Worm (Caenorhabditis elegans) whole organism, late embryonic: ENCODE measurements around the gene T03F6.9.

Experiments
- C38D4.7 ChIP-seq: fragments of 200-800 bp; sonication (Bioruptor generic); optimal IDR thresholded peaks from 2 replicates; lab custom pipeline; 2018; ENCODE audit warnings: mild to moderate bottlenecking, missing genetic modification characterization, moderate library complexity, missing compliant biosample characterization
- K02D7.2 ChIP-seq: sonication (generic microtip); optimal IDR thresholded peaks from 2 replicates; lab custom pipeline; 2017; ENCODE audit warnings: mild to moderate bottlenecking, missing genetic modification characterization, missing compliant biosample characterization
- K09A11.1 ChIP-seq: sonication (generic microtip); optimal IDR thresholded peaks from 2 replicates; lab custom pipeline; 2017; ENCODE audit warnings: antibody characterized with exemption, mild to moderate bottlenecking, missing genetic modification characterization, missing compliant biosample characterization; ENCODE audit not compliant: insufficient read depth
- T23F11.4 ChIP-seq: fragments of 200-800 bp; sonication (Bioruptor generic); optimal IDR thresholded peaks from 2 replicates; lab custom pipeline; 2018; ENCODE audit warnings: mild to moderate bottlenecking, missing genetic modification characterization, missing compliant biosample characterization
- Y22D7AL.16 ChIP-seq: sonication (generic microtip); optimal IDR thresholded peaks from 2 replicates; lab custom pipeline; 2016; ENCODE audit warnings: missing genetic modification characterization, missing compliant biosample characterization
- ahr-1 ChIP-seq: sonication (generic microtip); optimal IDR thresholded peaks from 2 replicates; lab custom pipeline; 2016; ENCODE audit warnings: missing genetic modification characterization, missing compliant biosample characterization
- ama-1 ChIP-seq: fragments of 150-350 bp; optimal IDR thresholded peaks from 2 replicates; lab custom pipeline; 2014
- ceh-14 ChIP-seq: sonication (generic microtip); optimal IDR thresholded peaks from 2 replicates; lab custom pipeline; 2016; ENCODE audit warnings: missing genotype, missing genetic modification characterization, missing compliant biosample characterization
- ceh-24 ChIP-seq: sonication (generic microtip); optimal IDR thresholded peaks from 2 replicates; lab custom pipeline; 2016; ENCODE audit warnings: mild to moderate bottlenecking, missing genetic modification characterization, missing compliant biosample characterization
- ceh-30 ChIP-seq: fragments of 150-350 bp; optimal IDR thresholded peaks from 2 replicates; lab custom pipeline; 2014; ENCODE audit warnings: missing biosample characterization, missing genetic modification characterization
- ceh-31 ChIP-seq: sonication (generic microtip); optimal IDR thresholded peaks from 2 replicates; lab custom pipeline; 2016; ENCODE audit warnings: missing genetic modification characterization, missing compliant biosample characterization
- ceh-34 ChIP-seq: sonication (generic microtip); optimal IDR thresholded peaks from 2 replicates; lab custom pipeline; 2016; ENCODE audit warnings: mild to moderate bottlenecking, missing genetic modification characterization, missing compliant biosample characterization
- ceh-45 ChIP-seq: fragments of 200-800 bp; sonication (Bioruptor generic); IDR thresholded peaks from 2 replicates; pipeline ENCODE4 v1.3.6; 2022; ENCODE audit warnings: missing genetic modification reagents, missing genetic modification characterization, missing compliant biosample characterization
- ceh-48 ChIP-seq: sonication (generic microtip); optimal IDR thresholded peaks from 2 replicates; lab custom pipeline; 2016; ENCODE audit warnings: missing genetic modification characterization, inconsistent platforms, missing compliant biosample characterization
- dmd-4 ChIP-seq: sonication (generic microtip); optimal IDR thresholded peaks from 2 replicates; lab custom pipeline; 2016; ENCODE audit warnings: borderline replicate concordance, missing genetic modification characterization, missing compliant biosample characterization
- dve-1 ChIP-seq: sonication (generic microtip); optimal IDR thresholded peaks from 2 replicates; lab custom pipeline; 2017; ENCODE audit warnings: antibody characterized with exemption, mild to moderate bottlenecking, missing genetic modification characterization, missing compliant biosample characterization
- elt-4 ChIP-seq: sonication (generic microtip); optimal IDR thresholded peaks from 2 replicates; lab custom pipeline; 2016; ENCODE audit warnings: missing genetic modification characterization, missing compliant biosample characterization
- ets-4 ChIP-seq: sonication (generic microtip); optimal IDR thresholded peaks from 2 replicates; lab custom pipeline; 2016; ENCODE audit warnings: missing genetic modification characterization, missing compliant biosample characterization
- eyg-1 ChIP-seq: sonication (generic microtip); optimal IDR thresholded peaks from 2 replicates; lab custom pipeline; 2016; ENCODE audit warnings: missing genotype, missing genetic modification characterization, missing compliant biosample characterization
- fkh-10 ChIP-seq: fragments of 150-350 bp; optimal IDR thresholded peaks from 2 replicates; lab custom pipeline; 2014; ENCODE audit warnings: missing biosample characterization, missing genetic modification reagents, missing genetic modification characterization
- gmeb-2 ChIP-seq: sonication (generic microtip); optimal IDR thresholded peaks from 2 replicates; lab custom pipeline; 2016; ENCODE audit warnings: missing genetic modification characterization, inconsistent platforms, missing compliant biosample characterization
- hlh-30 ChIP-seq: sonication (generic microtip); optimal IDR thresholded peaks from 2 replicates; lab custom pipeline; 2017; ENCODE audit warnings: antibody characterized with exemption, missing genetic modification characterization, missing compliant biosample characterization; ENCODE audit not compliant: insufficient read depth
- hlh-8 ChIP-seq: sonication (generic microtip); optimal IDR thresholded peaks from 2 replicates; lab custom pipeline; 2016; ENCODE audit warnings: missing genotype, missing genetic modification characterization, missing compliant biosample characterization
- lim-6 ChIP-seq: sonication (generic microtip); optimal IDR thresholded peaks from 2 replicates; lab custom pipeline; 2016; ENCODE audit warnings: missing genetic modification characterization, missing compliant biosample characterization
- lin-11 ChIP-seq: fragments of 200-800 bp; sonication (Bioruptor generic); optimal IDR thresholded peaks from 2 replicates; lab custom pipeline; 2018; ENCODE audit warnings: mild to moderate bottlenecking, missing genetic modification characterization, missing compliant biosample characterization
- mec-3 ChIP-seq: sonication (generic microtip); optimal IDR thresholded peaks from 2 replicates; lab custom pipeline; 2016; ENCODE audit warnings: borderline replicate concordance, missing genetic modification characterization, missing compliant biosample characterization
- nfya-1 ChIP-seq: sonication (generic microtip); optimal IDR thresholded peaks from 2 replicates; lab custom pipeline; 2017; ENCODE audit warnings: missing genetic modification characterization, mild to moderate bottlenecking, missing compliant biosample characterization, antibody characterized with exemption, moderate library complexity
- nhr-11 ChIP-seq: fragments of 150-350 bp; optimal IDR thresholded peaks from 2 replicates; lab custom pipeline; 2014; ENCODE audit warnings: missing biosample characterization, missing genetic modification characterization
- nhr-232 ChIP-seq: sonication (generic microtip); optimal IDR thresholded peaks from 2 replicates; lab custom pipeline; 2016; ENCODE audit warnings: missing genetic modification characterization, missing compliant biosample characterization
- npax-4 ChIP-seq: sonication (generic microtip); optimal IDR thresholded peaks from 2 replicates; lab custom pipeline; 2016; ENCODE audit warnings: missing genetic modification characterization, missing compliant biosample characterization
- pag-3 ChIP-seq: sonication (generic microtip); optimal IDR thresholded peaks from 2 replicates; lab custom pipeline; 2016; ENCODE audit warnings: missing compliant biosample characterization, missing genetic modification characterization, borderline replicate concordance
- pax-1 ChIP-seq: fragments of 150-350 bp; optimal IDR thresholded peaks from 2 replicates; lab custom pipeline; 2014; ENCODE audit warnings: missing biosample characterization, missing genetic modification characterization
- pha-2 ChIP-seq: sonication (generic microtip); optimal IDR thresholded peaks from 2 replicates; lab custom pipeline; 2017; ENCODE audit warnings: mild to moderate bottlenecking, missing genetic modification characterization, missing compliant biosample characterization
- pha-4 ChIP-seq: fragments of 150-350 bp; optimal IDR thresholded peaks from 2 replicates; lab custom pipeline; 2018; ENCODE audit warnings: missing biosample characterization, missing genetic modification reagents, missing genetic modification characterization
- pqm-1 ChIP-seq: sonication (generic microtip); optimal IDR thresholded peaks from 2 replicates; lab custom pipeline; 2016; ENCODE audit warnings: missing genetic modification characterization, missing compliant biosample characterization
- ref-2 ChIP-seq: sonication (generic microtip); optimal IDR thresholded peaks from 2 replicates; lab custom pipeline; 2016; ENCODE audit warnings: missing genetic modification characterization, missing compliant biosample characterization
- rnt-1 ChIP-seq: sonication (generic microtip); optimal IDR thresholded peaks from 2 replicates; lab custom pipeline; 2016; ENCODE audit warnings: missing genetic modification characterization, missing compliant biosample characterization
- sdc-2 ChIP-seq: sonication (generic microtip); optimal IDR thresholded peaks from 2 replicates; lab custom pipeline; 2016; ENCODE audit warnings: missing genotype, missing genetic modification characterization, missing compliant biosample characterization
- sox-2 ChIP-seq: fragments of 200-800 bp; sonication (Bioruptor generic); IDR thresholded peaks from 2 replicates; pipeline ENCODE4 v1.3.6; 2022; ENCODE audit warnings: missing genetic modification reagents, missing genetic modification characterization, missing compliant biosample characterization
- sox-4 ChIP-seq: sonication (generic microtip); optimal IDR thresholded peaks from 2 replicates; lab custom pipeline; 2017; ENCODE audit warnings: mild to moderate bottlenecking, missing genetic modification characterization, inconsistent platforms, missing compliant biosample characterization
- unc-55 ChIP-seq: sonication (generic microtip); optimal IDR thresholded peaks from 2 replicates; lab custom pipeline; 2017; ENCODE audit warnings: missing biosample characterization, missing genetic modification reagents, missing genetic modification characterization
- zip-5 ChIP-seq: sonication (generic microtip); optimal IDR thresholded peaks from 2 replicates; lab custom pipeline; 2016; ENCODE audit warnings: missing genetic modification characterization, missing compliant biosample characterization
- ztf-16 ChIP-seq: sonication (generic microtip); optimal IDR thresholded peaks from 2 replicates; lab custom pipeline; 2017; ENCODE audit warnings: missing genetic modification characterization, missing compliant biosample characterization

Gene T03F6.9

DNA sequence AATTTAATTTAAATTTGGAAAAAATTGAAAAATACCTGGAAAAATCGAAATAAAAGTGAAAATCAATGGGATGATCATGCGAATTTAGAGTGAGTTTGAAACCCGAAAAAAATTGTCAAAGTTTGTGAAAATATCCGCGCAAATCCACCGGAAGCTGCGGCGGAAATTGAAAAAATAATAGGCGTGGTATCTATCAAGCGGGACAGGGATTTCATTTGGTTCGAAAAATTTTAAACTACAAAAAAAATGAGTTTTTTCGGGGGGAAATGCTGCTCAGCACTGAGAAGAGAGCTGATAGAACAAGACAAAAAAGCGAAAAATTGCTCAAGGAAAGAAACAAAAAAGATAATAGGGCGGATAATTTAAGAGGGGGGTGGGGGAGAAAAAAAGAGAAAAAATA lies at the start of gene T03F6.9:
Gene T03F6.9, minus strand, starts transcription at position 101 of the 400 bp plus-strand sequence.
- TF ChIP-seq gmeb-2 (tag; lab: Kevin White, UChicago) (no peak), lin-11 (no peak), eyg-1 (tag; lab: Kevin White, UChicago) (no peak), ceh-24 (no peak), ref-2 (tag; lab: Kevin White, UChicago) (no peak), ahr-1 (tag; lab: Kevin White, UChicago) (no peak), pag-3 (tag; lab: Kevin White, UChicago) (no peak), sox-2 (GFP tag; lab: Robert Waterston, UW) (no peak), unc-55 (GFP tag; lab: Kevin White, UChicago) (no peak), C38D4.7 (GFP tag; lab: Kevin White, UChicago) (no peak), hlh-8 (tag; lab: Kevin White, UChicago) (no peak), Y22D7AL.16 (no peak), sox-4 (tag; lab: Kevin White, UChicago) (no peak)

DNA sequence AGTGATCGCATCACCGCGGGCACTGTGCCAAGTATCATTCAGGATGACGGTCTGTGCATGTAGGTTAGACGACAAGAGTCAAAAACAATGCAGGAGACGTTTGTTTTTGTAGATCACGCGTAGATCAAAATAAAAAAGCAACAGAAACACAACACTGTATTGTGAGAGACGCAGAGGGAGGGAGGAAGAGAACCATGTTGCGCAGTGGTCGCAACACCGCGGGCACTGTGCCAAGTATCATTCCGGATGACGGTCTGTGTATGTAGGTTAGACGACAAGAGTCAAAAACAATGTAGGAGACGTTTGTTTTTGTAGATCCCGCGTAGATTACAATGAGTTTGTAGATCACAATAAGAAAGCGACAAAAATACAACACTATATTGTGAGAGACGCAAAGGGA lies 48.1 kb upstream of the T03F6.9 start:
- TF ChIP-seq pha-2 (tag; lab: Kevin White, UChicago) (no peak), K02D7.2 (tag; lab: Kevin White, UChicago) (no peak), ceh-24 (no peak), pqm-1 (no peak), ceh-30 (no peak), hlh-30 (tag; lab: Kevin White, UChicago) (no peak), ztf-16 (tag; lab: Kevin White, UChicago) (no peak), rnt-1 (tag; lab: Kevin White, UChicago) (no peak), ahr-1 (tag; lab: Kevin White, UChicago) (no peak), ets-4 (tag; lab: Kevin White, UChicago) (no peak), pax-1 (no peak), unc-55 (GFP tag; lab: Kevin White, UChicago) (no peak), pha-4 (no peak), nfya-1 (no peak), ceh-48 (tag; lab: Kevin White, UChicago) (no peak), K09A11.1 (tag; lab: Kevin White, UChicago) (no peak), eyg-1 (tag; lab: Kevin White, UChicago) (no peak), sox-4 (tag; lab: Kevin White, UChicago) (no peak), fkh-10 (GFP tag; lab: Kevin White, UChicago) (no peak), ceh-45 (no peak)
- TF ChIP-seq, all 69 proteins: peak for 0

DNA sequence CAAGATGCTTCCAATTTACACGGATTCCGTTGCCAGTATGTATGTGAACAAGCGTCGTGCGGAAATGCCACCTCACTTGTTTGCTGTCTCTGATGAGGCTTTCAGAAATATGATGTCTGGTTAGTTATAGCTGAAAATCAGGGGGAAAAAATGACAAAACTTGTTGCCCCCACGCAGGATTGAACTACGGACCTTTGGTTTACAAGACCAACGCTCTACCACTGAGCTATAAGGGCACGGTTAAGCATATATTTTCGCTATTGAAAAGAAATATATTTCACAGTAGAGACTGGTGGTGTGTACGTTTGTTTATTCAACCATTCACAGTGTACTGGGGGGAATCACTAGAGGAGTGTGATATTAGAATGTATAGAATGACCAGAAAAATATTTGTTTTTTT lies 40.3 kb upstream of the T03F6.9 start:
- no peak for TF ChIP-seq K02D7.2 (tag; lab: Kevin White, UChicago)
- TF ChIP-seq ceh-31 (tag; lab: Kevin White, UChicago), result no peak
- no peak for TF ChIP-seq dmd-4
- TF ChIP-seq npax-4, result no peak
- no peak for TF ChIP-seq ets-4 (tag; lab: Kevin White, UChicago)
- no peak for TF ChIP-seq nhr-11 (tag; lab: Kevin White, UChicago)
- TF ChIP-seq elt-4, result no peak
- no peak for TF ChIP-seq mec-3 (tag; lab: Kevin White, UChicago)
- no peak for TF ChIP-seq ztf-16 (tag; lab: Kevin White, UChicago)
- TF ChIP-seq ceh-34 (tag; lab: Kevin White, UChicago), result no peak
- TF ChIP-seq sdc-2 (tag; lab: Kevin White, UChicago), result no peak
- TF ChIP-seq pqm-1, result no peak
- TF ChIP-seq nhr-232 (tag; lab: Kevin White, UChicago), result no peak
- no peak for TF ChIP-seq zip-5 (tag; lab: Kevin White, UChicago)
- TF ChIP-seq, all 69 proteins: peak for 0

DNA sequence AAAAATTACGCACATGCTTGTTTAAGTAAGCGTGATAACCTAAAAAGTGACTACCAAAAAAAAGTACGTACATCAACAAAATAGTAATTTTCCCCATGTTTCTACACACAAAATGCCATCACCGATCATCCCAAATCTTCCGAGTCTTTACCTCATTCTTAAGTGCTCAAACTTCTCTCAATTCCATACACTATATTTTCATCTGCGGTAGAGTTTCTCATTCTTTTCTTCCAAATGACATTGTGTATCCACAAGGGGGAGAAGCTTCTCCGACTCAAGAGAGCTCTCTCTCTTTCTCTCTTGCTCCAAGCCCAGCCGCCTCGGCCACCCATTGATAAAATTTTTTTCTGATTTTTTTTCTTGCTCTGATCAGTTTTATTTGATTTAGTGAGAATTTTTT lies 38.6 kb upstream of the T03F6.9 start, which contains the start of gene myo-6:
Gene myo-6, plus strand, starts transcription at position 301 of the 400 bp plus-strand sequence.
- TF ChIP-seq nhr-11 (tag; lab: Kevin White, UChicago) (no peak), T23F11.4 (no peak), ama-1 (lab: Kevin White, UChicago) (no peak), ceh-14 (tag; lab: Kevin White, UChicago) (no peak), lim-6 (tag; lab: Kevin White, UChicago) (no peak), nhr-232 (tag; lab: Kevin White, UChicago) (no peak), pha-4 (no peak), dve-1 (tag; lab: Kevin White, UChicago) (no peak)
